Worm (Caenorhabditis elegans) whole organism, L1 larva: Measurements from ENCODE around the gene ptpn-22.

Experiments
- ceh-82 ChIP-seq, 3 experiments: fragments of 150-350 bp in 1 of 3; sonication (generic microtip) in 2 of 3; optimal IDR thresholded peaks; 2 replicates each; lab custom pipeline; 2014 to 2017; ENCODE audit warnings: missing biosample characterization in 3 of 3, missing genetic modification characterization in 3 of 3
- dpl-1 ChIP-seq, 3 experiments: fragments of 150-350 bp in 2 of 3; sonication (generic microtip) in 1 of 3; optimal IDR thresholded peaks; 2 replicates each; lab custom pipeline; 2014 to 2017; ENCODE audit warnings: missing biosample characterization in 3 of 3, missing genetic modification characterization in 3 of 3, missing genetic modification reagents in 3 of 3
- elt-3 ChIP-seq, 6 experiments: fragments of 150-350 bp in 1 of 6; sonication (generic microtip); optimal IDR thresholded peaks; 2 replicates each; lab custom pipeline; 2017 to 2018; ENCODE audit warnings: missing biosample characterization in 6 of 6, missing genetic modification characterization in 6 of 6, inconsistent platforms in 1 of 6
- hlh-4 ChIP-seq: sonication (generic microtip); optimal IDR thresholded peaks from 2 replicates; lab custom pipeline; 2016; ENCODE audit warnings: mild to moderate bottlenecking, missing genetic modification characterization, missing compliant biosample characterization
- sox-4 ChIP-seq: sonication (generic microtip); optimal IDR thresholded peaks from 2 replicates; lab custom pipeline; 2016; ENCODE audit warnings: missing genetic modification characterization, missing compliant biosample characterization
- sup-37 ChIP-seq: fragments of 200-800 bp; sonication (Bioruptor generic); optimal IDR thresholded peaks from 2 replicates; lab custom pipeline; 2018; ENCODE audit warnings: mild to moderate bottlenecking, missing genetic modification characterization, missing compliant biosample characterization
- tbx-2 ChIP-seq: sonication (generic microtip); optimal IDR thresholded peaks from 2 replicates; lab custom pipeline; 2016; ENCODE audit warnings: missing genetic modification characterization, missing compliant biosample characterization
- ztf-4 ChIP-seq: fragments of 150-350 bp; optimal IDR thresholded peaks from 2 replicates; lab custom pipeline; 2014; ENCODE audit warnings: missing biosample characterization, missing genetic modification characterization

DNA sequence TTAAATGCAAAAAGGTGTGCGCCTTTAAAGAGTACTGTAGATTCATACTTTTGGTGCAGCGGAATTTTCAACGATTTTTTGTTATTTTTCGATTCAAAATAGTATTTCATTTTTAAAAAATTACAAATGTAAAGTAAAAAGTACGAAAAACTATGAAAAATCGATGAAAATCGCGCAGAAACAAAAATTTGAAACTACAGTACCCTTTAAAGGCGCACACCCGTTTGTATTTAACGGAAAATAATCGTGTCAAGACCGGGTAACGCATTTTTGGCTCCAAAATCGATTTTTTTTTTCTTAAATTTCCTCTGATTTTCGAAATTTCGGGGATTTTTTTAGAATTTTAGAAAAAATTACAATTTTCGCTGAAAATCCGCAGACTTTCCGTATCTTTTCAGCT is 32.1 kb downstream of the ptpn-22 start:
- TF ChIP-seq sox-4, result no peak
- TF ChIP-seq hlh-4 (tag; lab: Kevin White, UChicago), result no peak
- no peak for TF ChIP-seq dpl-1 (GFP tag; optimal IDR thresholded peaks at IDR 0.05; lab: Kevin White, UChicago)
- no peak for TF ChIP-seq elt-3 (tag; optimal IDR thresholded peaks at IDR 0.05; lab: Kevin White, UChicago)
- TF ChIP-seq sup-37 (GFP tag; lab: Kevin White, UChicago), result no peak
- TF ChIP-seq ztf-4, result no peak
- no peak for TF ChIP-seq ceh-82 (tag; optimal IDR thresholded peaks at IDR 0.05; lab: Kevin White, UChicago)
- no peak for TF ChIP-seq tbx-2
